Worm (Caenorhabditis elegans): ENCODE results near the gene aak-2.
"Not testable (repeated sequence)": the region's sequence is repeated elsewhere in the genome, so short reads cannot be mapped to it uniquely, and the experiment has no call there.

The aak-2 gene

ce11 chrX:16816854-16817253 is 21.0 kb downstream of the aak-2 start:
- peak; percentile 75 for TF ChIP-seq fkh-10 (GFP tag; optimal IDR thresholded peaks at IDR 0.05)
- no peak for TF ChIP-seq nhr-76 (tag; optimal IDR thresholded peaks at IDR 0.05)

ce11 chrX:16818271-16818670 is 22.4 kb downstream of the aak-2 start:
- no peak for TF ChIP-seq nhr-77 (tag; optimal IDR thresholded peaks at IDR 0.05)
- peak; percentile 40 for TF ChIP-seq fkh-10 (GFP tag; optimal IDR thresholded peaks at IDR 0.05)

- TF ChIP-seq ceh-28 (tag; optimal IDR thresholded peaks at IDR 0.05) (no peak), fkh-2 (tag; optimal IDR thresholded peaks at IDR 0.05) (no peak), mml-1 (tag; optimal IDR thresholded peaks at IDR 0.05) (no peak), fkh-10 (GFP tag; optimal IDR thresholded peaks at IDR 0.05) (no peak), ama-1 (optimal IDR thresholded peaks at IDR 0.05) (no peak), unc-39 (tag; optimal IDR thresholded peaks at IDR 0.05) (no peak), lin-39 (tag; optimal IDR thresholded peaks at IDR 0.05) (no peak), ztf-11 (tag; optimal IDR thresholded peaks at IDR 0.05) (no peak), jun-1 (tag; optimal IDR thresholded peaks at IDR 0.05) (no peak), nhr-77 (tag; optimal IDR thresholded peaks at IDR 0.05) (no peak), zag-1 (tag; optimal IDR thresholded peaks at IDR 0.05) (no peak), mdl-1 (tag; optimal IDR thresholded peaks at IDR 0.05) (no peak), sea-2 (GFP tag; optimal IDR thresholded peaks at IDR 0.05) (no peak), tbx-2 (tag; optimal IDR thresholded peaks at IDR 0.05) (no peak), nhr-67 (tag; optimal IDR thresholded peaks at IDR 0.05) (no peak), nhr-43 (tag; optimal IDR thresholded peaks at IDR 0.05; ENCODE audit: poor library complexity, severe bottlenecking) (no peak), nhr-237 (tag; optimal IDR thresholded peaks at IDR 0.05) (no peak), eor-1 (tag; optimal IDR thresholded peaks at IDR 0.05) (no peak)
These were observed 25.6 kb downstream of the aak-2 start for ce11 chrX:16821533-16821932.

- TF ChIP-seq ceh-28 (tag; optimal IDR thresholded peaks at IDR 0.05) (no peak), nhr-28 (tag; optimal IDR thresholded peaks at IDR 0.05) (no peak), jun-1 (tag; optimal IDR thresholded peaks at IDR 0.05) (no peak), nhr-23 (tag; optimal IDR thresholded peaks at IDR 0.05) (no peak), ZK546.5 (tag; optimal IDR thresholded peaks at IDR 0.05) (no peak), lin-39 (tag; optimal IDR thresholded peaks at IDR 0.05) (no peak), lin-15B (tag; optimal IDR thresholded peaks at IDR 0.05) (no peak), nfya-1 (tag; optimal IDR thresholded peaks at IDR 0.05; ENCODE audit: insufficient read depth) (no peak), mdl-1 (tag; optimal IDR thresholded peaks at IDR 0.05) (no peak), snpc-4 (tag; optimal IDR thresholded peaks at IDR 0.05) (no peak), nhr-12 (tag; optimal IDR thresholded peaks at IDR 0.05) (no peak)
These were observed 29.5 kb downstream of the aak-2 start, which contains the start of gene sto-5 for ce11 chrX:16825358-16825757. Gene sto-5, minus strand, starts transcription at chrX:16825458.

ce11 chrX:16826500-16826899 is 30.6 kb downstream of the aak-2 start:
- TF ChIP-seq ZK546.5 (tag; optimal IDR thresholded peaks at IDR 0.05): no peak
- TF ChIP-seq nhr-23 (tag; optimal IDR thresholded peaks at IDR 0.05): no peak
- TF ChIP-seq ztf-4 (tag; optimal IDR thresholded peaks at IDR 0.05): no peak
- TF ChIP-seq elt-3 (tag; optimal IDR thresholded peaks at IDR 0.05): no peak
- no peak for TF ChIP-seq daf-12 (tag; optimal IDR thresholded peaks at IDR 0.05)
- TF ChIP-seq unc-62 (GFP tag; optimal IDR thresholded peaks at IDR 0.05): no peak
- TF ChIP-seq nhr-43 (tag; optimal IDR thresholded peaks at IDR 0.05; ENCODE audit: poor library complexity, severe bottlenecking): no peak
- no peak for TF ChIP-seq nhr-11 (tag; optimal IDR thresholded peaks at IDR 0.05)

- TF ChIP-seq mml-1, fos-1, fkh-2 (tag; optimal IDR thresholded peaks at IDR 0.05): not testable (repeated sequence)
These were observed 38.8 kb downstream of the aak-2 start, which contains the start of gene F41G4.13 for ce11 chrX:16834691-16835090. Gene F41G4.13, minus strand, starts transcription at chrX:16834791.
